Fruit fly (Drosophila melanogaster) whole organism, adult: ENCODE data around the gene CG10877.

ENCODE experiments used
- CG7101 ChIP-seq: fragments of 200-800 bp; sonication (Bioruptor generic); optimal IDR thresholded peaks from 2 replicates; lab custom pipeline; 2018; ENCODE audit warnings: missing biosample characterization, mild to moderate bottlenecking, missing genetic modification characterization, moderate library complexity
- Clk ChIP-seq: fragments of 200-800 bp; sonication (Bioruptor generic); optimal IDR thresholded peaks from 2 replicates; lab custom pipeline; 2017; ENCODE audit warnings: missing biosample characterization, missing genetic modification characterization
- Hr96 ChIP-seq: fragments of 200-800 bp; sonication (Bioruptor generic); optimal IDR thresholded peaks from 2 replicates; lab custom pipeline; 2016; ENCODE audit warnings: missing biosample characterization, missing genetic modification characterization
- pad ChIP-seq: fragments of 200-800 bp; sonication (Bioruptor generic); optimal IDR thresholded peaks from 3 replicates; lab custom pipeline; 2017; ENCODE audit warnings: missing biosample characterization, missing genetic modification characterization, mild to moderate bottlenecking, moderate library complexity, missing genetic modification reagents

dm6 chr3R:20605562-20606155 is 41.8 kb upstream of the CG10877 start:
- TF ChIP-seq pad (GFP tag; lab: Kevin White, UChicago): no peak
- no peak for TF ChIP-seq CG7101 (tag; lab: Kevin White, UChicago)
- no peak for TF ChIP-seq Clk
- TF ChIP-seq Hr96 (GFP tag; lab: Kevin White, UChicago): no peak
